Fruit fly (Drosophila melanogaster) whole organism, embryonic: ENCODE measurements around the gene Rpt5.

Experiments used
- CG2202 ChIP-seq: fragments of 200-800 bp; sonication (Bioruptor generic); optimal IDR thresholded peaks from 2 replicates; lab custom pipeline; 2018; ENCODE audit warnings: missing biosample characterization, mild to moderate bottlenecking, missing genetic modification characterization
- CG9609 ChIP-seq: fragments of 200-800 bp; sonication (Bioruptor generic); optimal IDR thresholded peaks from 3 replicates; lab custom pipeline; 2016; ENCODE audit warnings: missing biosample characterization, missing genetic modification characterization
- bsh ChIP-seq, 2 experiments: fragments of 200-800 bp; sonication (Bioruptor generic); optimal IDR thresholded peaks; 2 replicates each; lab custom pipeline; 2017 to 2018; ENCODE audit warnings: mild to moderate bottlenecking in 2 of 2, missing biosample characterization in 2 of 2, missing genetic modification characterization in 2 of 2, moderate library complexity in 1 of 2
- fu2 ChIP-seq: fragments of 200-800 bp; sonication (Bioruptor generic); optimal IDR thresholded peaks from 2 replicates; lab custom pipeline; 2016; ENCODE audit warnings: missing biosample characterization, missing genetic modification characterization
- nau ChIP-seq: fragments of 200-800 bp; sonication (Bioruptor generic); optimal IDR thresholded peaks from 3 replicates; lab custom pipeline; 2017; ENCODE audit warnings: missing biosample characterization, mild to moderate bottlenecking, missing genetic modification characterization, missing genetic modification reagents
- odd ChIP-seq: fragments of 200-800 bp; sonication (Bioruptor generic); optimal IDR thresholded peaks from 2 replicates; lab custom pipeline; 2017; ENCODE audit warnings: missing biosample characterization, mild to moderate bottlenecking, missing genetic modification characterization

Rpt5 gene

DNA sequence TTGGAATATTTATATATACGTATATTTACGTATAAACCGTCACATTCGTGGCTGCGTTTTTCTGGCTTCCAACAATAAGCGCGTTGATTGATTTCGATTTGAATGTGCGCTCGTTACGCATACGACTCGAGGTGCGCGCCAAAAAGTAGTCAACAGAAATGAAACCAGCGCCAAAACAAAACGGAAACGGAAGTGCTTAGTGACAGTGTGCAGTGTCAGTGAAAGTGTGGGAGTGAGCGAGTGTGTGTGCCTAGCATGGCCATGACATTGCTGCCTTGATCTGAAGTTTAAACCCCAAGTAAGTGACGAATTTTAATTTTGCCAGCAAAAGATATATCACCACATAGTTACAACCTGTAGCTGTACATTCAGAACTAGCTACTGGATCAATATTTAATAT, 51.0 kb downstream of the Rpt5 start, which contains the start of gene CG34355 (continued):
- TF ChIP-seq CG2202 (tag; lab: Kevin White, UChicago) = peak; percentile 66
- TF ChIP-seq CG9609 (GFP tag; lab: Kevin White, UChicago) = peak; percentile 11
- TF ChIP-seq bsh (GFP tag; optimal IDR thresholded peaks at IDR 0.05; lab: Kevin White, UChicago) = peak in 1 of 2 experiments; percentile 58
- TF ChIP-seq fu2 = no peak
- peak; percentile 80 for TF ChIP-seq odd (GFP tag; lab: Kevin White, UChicago)
- no peak for TF ChIP-seq nau (GFP tag; lab: Kevin White, UChicago)
